Worm (Caenorhabditis elegans): ENCODE data around the gene hpo-7.

hpo-7 gene

DNA sequence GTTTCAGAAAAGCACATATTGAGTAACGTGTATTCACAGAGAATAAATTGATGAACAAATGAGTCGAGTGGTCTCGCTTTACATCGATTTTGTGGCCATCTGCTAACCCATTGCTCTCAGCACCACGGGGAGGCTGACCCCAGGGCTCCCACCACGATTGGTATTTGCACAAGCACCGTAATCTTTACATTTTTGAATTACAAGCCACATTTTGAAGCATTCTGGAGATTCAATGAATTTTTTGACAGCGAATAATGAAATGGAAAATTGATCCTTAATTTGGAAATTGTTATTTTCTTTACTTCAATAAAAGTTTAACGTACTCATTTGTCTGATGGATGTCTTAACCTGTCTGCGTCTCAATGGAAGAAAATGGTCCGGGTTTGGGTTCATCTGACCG lies 10.1 kb upstream of the hpo-7 start, which contains the start of gene C40A11.6:
C40A11.6 (minus strand) TSS at position 101 of the 400 bp plus-strand sequence.
- TF ChIP-seq ceh-9 (tag; optimal IDR thresholded peaks at IDR 0.05) (no peak), R02D3.7 (tag; optimal IDR thresholded peaks at IDR 0.05) (no peak), daf-12 (tag; optimal IDR thresholded peaks at IDR 0.05) (no peak), ztf-11 (tag; optimal IDR thresholded peaks at IDR 0.05) (no peak), unc-39 (tag; optimal IDR thresholded peaks at IDR 0.05) (no peak), nfya-1 (tag; optimal IDR thresholded peaks at IDR 0.05; ENCODE audit: insufficient read depth) (no peak), jun-1 (tag; optimal IDR thresholded peaks at IDR 0.05) (no peak), lsy-12 (tag; optimal IDR thresholded peaks at IDR 0.05) (no peak), ceh-82 (tag; optimal IDR thresholded peaks at IDR 0.05) (no peak), ztf-4 (tag; optimal IDR thresholded peaks at IDR 0.05) (no peak), elt-3 (tag; optimal IDR thresholded peaks at IDR 0.05) (no peak), ZK546.5 (tag; optimal IDR thresholded peaks at IDR 0.05) (no peak), sea-2 (GFP tag; optimal IDR thresholded peaks at IDR 0.05) (no peak), nhr-11 (tag; optimal IDR thresholded peaks at IDR 0.05) (no peak), nhr-28 (tag; optimal IDR thresholded peaks at IDR 0.05) (no peak), mml-1 (tag; optimal IDR thresholded peaks at IDR 0.05) (no peak), nhr-25 (tag; optimal IDR thresholded peaks at IDR 0.05) (no peak), mdl-1 (tag; optimal IDR thresholded peaks at IDR 0.05) (no peak)

DNA sequence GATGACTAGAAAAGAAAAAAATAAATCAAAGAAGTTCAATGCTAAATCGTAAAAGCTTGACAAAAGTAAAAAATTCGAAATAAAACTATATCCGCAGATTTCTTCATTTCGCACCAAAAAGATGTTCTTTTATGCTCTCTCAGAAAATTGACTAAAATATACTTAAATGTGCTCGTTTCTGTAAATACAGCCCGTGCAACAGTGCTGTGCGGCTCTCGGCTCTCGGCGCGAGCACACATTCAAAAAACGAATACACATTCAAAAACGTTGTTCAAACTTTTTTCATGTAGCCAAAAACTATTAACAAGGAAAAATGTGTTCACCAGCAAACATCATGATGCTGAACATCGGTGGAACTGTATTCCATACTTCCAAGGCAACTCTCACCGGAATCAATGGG lies 5.3 kb upstream of the hpo-7 start, which contains the start of gene C40A11.3:
C40A11.3 (plus strand) TSS at position 301 of the 400 bp plus-strand sequence.
- TF ChIP-seq lin-15B (tag; optimal IDR thresholded peaks at IDR 0.05) (no peak), elt-2 (tag; optimal IDR thresholded peaks at IDR 0.05) (no peak), ceh-9 (tag; optimal IDR thresholded peaks at IDR 0.05) (no peak), daf-12 (tag; optimal IDR thresholded peaks at IDR 0.05) (no peak), nhr-77 (tag; optimal IDR thresholded peaks at IDR 0.05) (no peak), sea-2 (GFP tag; optimal IDR thresholded peaks at IDR 0.05) (no peak), aly-2 (tag; optimal IDR thresholded peaks at IDR 0.05) (no peak), nhr-28 (tag; optimal IDR thresholded peaks at IDR 0.05) (no peak), skn-1 (tag; optimal IDR thresholded peaks at IDR 0.05) (no peak), ama-1 (optimal IDR thresholded peaks at IDR 0.05) (no peak), R02D3.7 (tag; optimal IDR thresholded peaks at IDR 0.05) (no peak)

DNA sequence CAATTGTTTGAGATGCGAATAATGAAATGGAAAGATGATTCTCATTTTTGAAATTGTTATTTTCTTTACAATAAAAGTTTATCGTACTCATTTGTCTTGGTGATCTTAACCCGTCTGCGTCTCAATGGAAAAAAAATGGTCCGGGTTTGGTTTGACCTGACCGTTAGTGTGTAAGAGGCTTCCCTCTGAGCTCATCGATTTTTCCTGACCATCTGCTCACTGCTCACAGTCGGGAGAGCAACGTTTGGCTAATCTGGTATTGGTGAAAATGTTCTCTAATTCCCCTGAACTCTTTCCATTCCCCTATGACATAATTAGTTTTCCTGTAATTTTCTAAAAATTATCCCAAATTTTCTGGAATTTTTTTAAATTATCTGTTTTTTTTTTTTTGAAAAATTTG lies 3.4 kb upstream of the hpo-7 start:
- no peak for TF ChIP-seq unc-62 (GFP tag; optimal IDR thresholded peaks at IDR 0.05)
- TF ChIP-seq nhr-11 (tag; optimal IDR thresholded peaks at IDR 0.05) = no peak
- no peak for TF ChIP-seq snpc-4 (tag; optimal IDR thresholded peaks at IDR 0.05)
- no peak for TF ChIP-seq hmg-11 (tag; optimal IDR thresholded peaks at IDR 0.05)
- TF ChIP-seq nfya-1 (tag; optimal IDR thresholded peaks at IDR 0.05; ENCODE audit: insufficient read depth) = no peak
- no peak for TF ChIP-seq nhr-77 (tag; optimal IDR thresholded peaks at IDR 0.05)
- TF ChIP-seq ztf-11 (tag; optimal IDR thresholded peaks at IDR 0.05) = no peak

ce11 chrII:2137235-2137634 lies 1.7 kb upstream of the hpo-7 start, which contains the start of gene C40A11.4:
Gene C40A11.4, plus strand, starts transcription at chrII:2137422.
- TF ChIP-seq nhr-28 (tag; optimal IDR thresholded peaks at IDR 0.05) (no peak), elt-1 (tag; optimal IDR thresholded peaks at IDR 0.05) (no peak), mml-1 (tag; optimal IDR thresholded peaks at IDR 0.05) (no peak), egl-5 (tag; optimal IDR thresholded peaks at IDR 0.05) (no peak), unc-39 (tag; optimal IDR thresholded peaks at IDR 0.05) (no peak), eor-1 (tag; optimal IDR thresholded peaks at IDR 0.05) (no peak), nhr-23 (tag; optimal IDR thresholded peaks at IDR 0.05) (no peak), elt-3 (tag; optimal IDR thresholded peaks at IDR 0.05) (no peak), nfya-1 (tag; optimal IDR thresholded peaks at IDR 0.05; ENCODE audit: insufficient read depth) (no peak), hmg-11 (tag; optimal IDR thresholded peaks at IDR 0.05) (no peak), jun-1 (tag; optimal IDR thresholded peaks at IDR 0.05) (no peak), nhr-11 (tag; optimal IDR thresholded peaks at IDR 0.05) (no peak), ztf-11 (tag; optimal IDR thresholded peaks at IDR 0.05) (no peak), R02D3.7 (tag; optimal IDR thresholded peaks at IDR 0.05) (no peak), nhr-237 (tag; optimal IDR thresholded peaks at IDR 0.05) (no peak), ama-1 (optimal IDR thresholded peaks at IDR 0.05) (no peak), tbx-2 (tag; optimal IDR thresholded peaks at IDR 0.05) (no peak), nhr-67 (tag; optimal IDR thresholded peaks at IDR 0.05) (no peak)

DNA sequence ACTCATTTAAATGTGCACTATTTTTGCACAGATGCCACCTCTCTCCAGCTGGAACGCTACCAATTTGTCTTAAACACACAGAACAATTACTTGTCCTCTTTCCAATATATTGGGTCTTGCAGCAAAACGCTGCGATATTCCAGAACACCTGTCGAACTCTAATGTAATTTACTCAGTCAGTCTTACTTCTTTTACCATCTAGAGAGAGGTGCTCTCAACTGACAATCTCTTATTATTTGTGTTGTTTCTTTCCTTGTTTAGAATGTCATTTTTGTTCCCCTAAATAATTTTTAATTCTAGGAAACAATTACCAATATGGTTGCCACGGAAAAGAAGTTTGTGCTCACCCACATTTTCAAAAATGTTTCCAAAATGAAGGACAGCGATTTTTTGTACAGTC lies 4.7 kb downstream of the hpo-7 start, which contains the start of gene sdz-28:
sdz-28 (plus strand) TSS at position 301 of the 400 bp plus-strand sequence.
- TF ChIP-seq zag-1 (tag; optimal IDR thresholded peaks at IDR 0.05) = no peak
- TF ChIP-seq mdl-1 (tag; optimal IDR thresholded peaks at IDR 0.05) = no peak
- TF ChIP-seq unc-39 (tag; optimal IDR thresholded peaks at IDR 0.05) = no peak
- TF ChIP-seq fos-1 (tag; optimal IDR thresholded peaks at IDR 0.05) = no peak
- no peak for TF ChIP-seq nhr-11 (tag; optimal IDR thresholded peaks at IDR 0.05)
- no peak for TF ChIP-seq tbx-2 (tag; optimal IDR thresholded peaks at IDR 0.05)
- no peak for TF ChIP-seq nhr-23 (tag; optimal IDR thresholded peaks at IDR 0.05)
- no peak for TF ChIP-seq nhr-12 (tag; optimal IDR thresholded peaks at IDR 0.05)
- TF ChIP-seq pqm-1 (tag; optimal IDR thresholded peaks at IDR 0.05) = no peak
- no peak for TF ChIP-seq fkh-10 (GFP tag; optimal IDR thresholded peaks at IDR 0.05)
- TF ChIP-seq lin-39 (tag; optimal IDR thresholded peaks at IDR 0.05) = no peak
- no peak for TF ChIP-seq ceh-9 (tag; optimal IDR thresholded peaks at IDR 0.05)
- no peak for TF ChIP-seq daf-12 (tag; optimal IDR thresholded peaks at IDR 0.05)
- TF ChIP-seq lsy-12 (tag; optimal IDR thresholded peaks at IDR 0.05) = no peak
- no peak for TF ChIP-seq hmg-11 (tag; optimal IDR thresholded peaks at IDR 0.05)

All from whole organism, L3 larva.